Worm (Caenorhabditis elegans): Measurements from ENCODE around the gene ZK721.4.
A peak's percentile ranks its signal among the peaks of the same experiment; 100 is the strongest.
"Not testable (repeated sequence)": the region's sequence is repeated elsewhere in the genome, so short reads cannot be mapped to it uniquely, and the experiment has no call there.

Gene ZK721.4

DNA sequence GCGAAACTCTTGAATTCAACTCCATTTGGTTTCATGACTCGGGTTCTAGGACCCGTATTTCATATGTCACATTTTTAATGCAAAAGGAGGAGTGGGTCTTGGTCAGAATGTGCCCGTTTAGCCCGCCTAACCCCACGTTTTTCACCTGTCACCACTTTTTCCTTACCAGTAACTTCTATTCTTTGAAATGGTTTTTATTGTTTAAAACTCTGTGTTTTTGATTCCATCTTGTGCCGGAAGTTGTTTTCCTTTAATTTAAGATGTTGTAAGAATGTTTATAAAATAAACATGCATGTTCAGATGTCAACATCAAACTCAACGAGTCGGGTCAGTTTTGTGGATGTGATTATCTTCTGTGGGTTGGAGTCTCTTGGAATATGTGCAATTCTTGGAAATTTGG, at the start of gene ZK721.4:
Gene ZK721.4, plus strand, starts transcription at position 301 of the 400 bp plus-strand sequence.
- TF ChIP-seq nhr-28 (tag; optimal IDR thresholded peaks at IDR 0.05) (no peak), pqm-1 (tag; optimal IDR thresholded peaks at IDR 0.05) (no peak), ceh-28 (tag; optimal IDR thresholded peaks at IDR 0.05) (no peak), skn-1 (tag; optimal IDR thresholded peaks at IDR 0.05) (no peak), elt-2 (tag; optimal IDR thresholded peaks at IDR 0.05) (no peak), zag-1 (tag; optimal IDR thresholded peaks at IDR 0.05) (no peak), ceh-9 (tag; optimal IDR thresholded peaks at IDR 0.05) (no peak), fkh-2 (tag; optimal IDR thresholded peaks at IDR 0.05) (no peak)

DNA sequence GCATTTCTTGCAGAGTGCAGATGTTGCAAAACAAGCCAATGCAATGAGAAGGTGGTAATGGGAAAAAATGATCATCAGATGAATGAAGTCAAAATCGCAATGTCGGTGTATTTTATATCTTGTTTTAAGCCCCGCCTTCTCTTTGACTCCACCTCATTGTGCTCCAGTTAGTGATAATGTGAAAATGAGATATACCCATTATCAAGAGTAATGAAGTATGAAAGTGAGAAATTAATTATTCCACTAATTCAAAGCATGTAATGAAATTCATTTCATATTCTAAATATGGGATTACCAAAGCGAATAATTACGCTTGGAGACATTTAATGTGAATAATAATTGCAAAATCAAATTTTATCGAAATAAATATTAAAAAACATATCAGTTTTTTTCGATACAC, 46.8 kb upstream of the ZK721.4 start, which contains the start of gene M02D8.6:
Gene M02D8.6, minus strand, starts transcription at position 101 of the 400 bp plus-strand sequence.
- not testable (repeated sequence) for TF ChIP-seq jun-1, ztf-11, elt-3 (tag; optimal IDR thresholded peaks at IDR 0.05)

ce11 chrX:8736965-8737464, 41.6 kb upstream of the ZK721.4 start, which contains the start of gene M02D8.3:
Gene M02D8.3, minus strand, starts transcription at chrX:8737015.
- TF ChIP-seq egl-5 (tag; optimal IDR thresholded peaks at IDR 0.05) (peak; percentile 17), hmg-11 (tag; optimal IDR thresholded peaks at IDR 0.05) (peak; percentile 37), fos-1 (tag; optimal IDR thresholded peaks at IDR 0.05) (no peak), tbx-2 (tag; optimal IDR thresholded peaks at IDR 0.05) (no peak), egl-27 (tag; optimal IDR thresholded peaks at IDR 0.05) (no peak), ztf-4 (tag; optimal IDR thresholded peaks at IDR 0.05) (no peak), ceh-9 (tag; optimal IDR thresholded peaks at IDR 0.05) (no peak), aly-2 (tag; optimal IDR thresholded peaks at IDR 0.05) (no peak), lsy-12 (tag; optimal IDR thresholded peaks at IDR 0.05) (no peak), elt-1 (tag; optimal IDR thresholded peaks at IDR 0.05) (no peak), ZK546.5 (tag; optimal IDR thresholded peaks at IDR 0.05) (no peak), ztf-11 (tag; optimal IDR thresholded peaks at IDR 0.05) (no peak), fkh-2 (tag; optimal IDR thresholded peaks at IDR 0.05) (no peak), snpc-4 (tag; optimal IDR thresholded peaks at IDR 0.05) (peak; percentile 38), elt-3 (tag; optimal IDR thresholded peaks at IDR 0.05) (no peak), lin-15B (tag; optimal IDR thresholded peaks at IDR 0.05) (peak; percentile 22), ceh-82 (tag; optimal IDR thresholded peaks at IDR 0.05) (no peak), pqm-1 (tag; optimal IDR thresholded peaks at IDR 0.05) (no peak), daf-12 (tag; optimal IDR thresholded peaks at IDR 0.05) (no peak), nhr-25 (tag; optimal IDR thresholded peaks at IDR 0.05) (peak; percentile 83), nhr-77 (tag; optimal IDR thresholded peaks at IDR 0.05) (no peak), fkh-10 (GFP tag; optimal IDR thresholded peaks at IDR 0.05) (no peak), eor-1 (tag; optimal IDR thresholded peaks at IDR 0.05) (no peak), nhr-11 (tag; optimal IDR thresholded peaks at IDR 0.05) (no peak), unc-39 (tag; optimal IDR thresholded peaks at IDR 0.05) (no peak), ceh-28 (tag; optimal IDR thresholded peaks at IDR 0.05) (no peak), nhr-76 (tag; optimal IDR thresholded peaks at IDR 0.05) (no peak), nfya-1 (tag; optimal IDR thresholded peaks at IDR 0.05; ENCODE audit: insufficient read depth) (peak; percentile 50), R02D3.7 (tag; optimal IDR thresholded peaks at IDR 0.05) (no peak), nhr-67 (tag; optimal IDR thresholded peaks at IDR 0.05) (no peak), nhr-28 (tag; optimal IDR thresholded peaks at IDR 0.05) (no peak), ceh-16 (tag; optimal IDR thresholded peaks at IDR 0.05) (no peak), nhr-12 (tag; optimal IDR thresholded peaks at IDR 0.05) (no peak), jun-1 (tag; optimal IDR thresholded peaks at IDR 0.05) (no peak), zag-1 (tag; optimal IDR thresholded peaks at IDR 0.05) (no peak), nhr-23 (tag; optimal IDR thresholded peaks at IDR 0.05) (peak; percentile 87), sea-2 (GFP tag; optimal IDR thresholded peaks at IDR 0.05) (no peak), nhr-237 (tag; optimal IDR thresholded peaks at IDR 0.05) (no peak), elt-2 (tag; optimal IDR thresholded peaks at IDR 0.05) (peak; percentile 8), nhr-43 (tag; optimal IDR thresholded peaks at IDR 0.05; ENCODE audit: poor library complexity, severe bottlenecking) (no peak), mml-1 (tag; optimal IDR thresholded peaks at IDR 0.05) (no peak), mdl-1 (tag; optimal IDR thresholded peaks at IDR 0.05) (no peak), pha-4 (tag; optimal IDR thresholded peaks at IDR 0.05) (peak; percentile 88), ama-1 (optimal IDR thresholded peaks at IDR 0.05) (no peak), skn-1 (tag; optimal IDR thresholded peaks at IDR 0.05) (peak; percentile 20), lin-39 (tag; optimal IDR thresholded peaks at IDR 0.05) (no peak), unc-62 (GFP tag; optimal IDR thresholded peaks at IDR 0.05) (no peak)
